Fruit fly (Drosophila melanogaster) whole organism, embryonic: Measurements from ENCODE around the gene CG11596.

Experiments used
- Bgb ChIP-seq: fragments of 200-800 bp; sonication (Bioruptor generic); IDR thresholded peaks from 2 replicates; pipeline ENCODE4 v1.3.6; 2022; ENCODE audit warnings: missing biosample characterization, missing genetic modification characterization; ENCODE audit not compliant: partially characterized antibody
- CG10274 ChIP-seq: fragments of 200-800 bp; sonication (Bioruptor generic); optimal IDR thresholded peaks from 3 replicates; lab custom pipeline; 2017; ENCODE audit warnings: missing biosample characterization, mild to moderate bottlenecking, missing genetic modification characterization
- CG11560 ChIP-seq: fragments of 200-800 bp; sonication (Bioruptor generic); IDR thresholded peaks from 3 replicates; pipeline ENCODE4 v1.3.6; 2022; ENCODE audit warnings: missing biosample characterization, missing genetic modification characterization
- CG12104 ChIP-seq: fragments of 200-800 bp; sonication (Bioruptor generic); optimal IDR thresholded peaks from 3 replicates; lab custom pipeline; 2016; ENCODE audit warnings: missing biosample characterization, missing genetic modification characterization
- CG12299 ChIP-seq: fragments of 200-800 bp; sonication (Bioruptor generic); optimal IDR thresholded peaks from 2 replicates; lab custom pipeline; 2018; ENCODE audit warnings: missing biosample characterization, mild to moderate bottlenecking, missing genetic modification characterization
- CG12769 ChIP-seq: fragments of 200-800 bp; sonication (Bioruptor generic); optimal IDR thresholded peaks from 2 replicates; lab custom pipeline; 2019; ENCODE audit warnings: missing biosample characterization, mild to moderate bottlenecking, missing genetic modification characterization, moderate library complexity
- CG14710 ChIP-seq: fragments of 200-800 bp; sonication (Bioruptor generic); optimal IDR thresholded peaks from 3 replicates; lab custom pipeline; 2019; ENCODE audit warnings: missing biosample characterization, mild to moderate bottlenecking, missing genetic modification characterization, moderate library complexity
- CG14860 ChIP-seq: fragments of 200-800 bp; sonication (Bioruptor generic); IDR thresholded peaks from 3 replicates; pipeline ENCODE4 v1.3.6; 2022; ENCODE audit warnings: missing biosample characterization, missing genetic modification characterization; ENCODE audit not compliant: partially characterized antibody
- CG17829 ChIP-seq: fragments of 200-800 bp; optimal IDR thresholded peaks from 2 replicates; lab custom pipeline; 2019; ENCODE audit warnings: missing biosample characterization, mild to moderate bottlenecking, missing genetic modification characterization, moderate library complexity
- CG1792 ChIP-seq: fragments of 200-800 bp; sonication (Bioruptor generic); optimal IDR thresholded peaks from 2 replicates; lab custom pipeline; 2016; ENCODE audit warnings: missing biosample characterization, missing genetic modification characterization
- CG2202 ChIP-seq: fragments of 200-800 bp; sonication (Bioruptor generic); optimal IDR thresholded peaks from 2 replicates; lab custom pipeline; 2018; ENCODE audit warnings: missing biosample characterization, mild to moderate bottlenecking, missing genetic modification characterization
- CG3163 ChIP-seq: fragments of 200-800 bp; sonication (Bioruptor generic); optimal IDR thresholded peaks from 3 replicates; lab custom pipeline; 2016; ENCODE audit warnings: missing biosample characterization, missing genetic modification characterization
- CG34422 ChIP-seq: fragments of 200-800 bp; sonication (Bioruptor generic); IDR thresholded peaks from 3 replicates; pipeline ENCODE4 v1.3.6; 2022; ENCODE audit warnings: missing biosample characterization, missing genetic modification characterization
- CG3838 ChIP-seq: fragments of 200-800 bp; sonication (Bioruptor generic); optimal IDR thresholded peaks from 3 replicates; lab custom pipeline; 2016; ENCODE audit warnings: missing biosample characterization, missing genetic modification characterization
- CG4707 ChIP-seq: fragments of 200-800 bp; sonication (Bioruptor generic); optimal IDR thresholded peaks from 2 replicates; lab custom pipeline; 2018; ENCODE audit warnings: missing biosample characterization, mild to moderate bottlenecking, missing genetic modification characterization, moderate library complexity
- CG6689 ChIP-seq: fragments of 200-800 bp; sonication (Bioruptor generic); IDR thresholded peaks from 2 replicates; pipeline ENCODE4 v1.3.6; 2022; ENCODE audit warnings: missing biosample characterization, missing genetic modification characterization
- CG8765 ChIP-seq: fragments of 200-800 bp; sonication (Bioruptor generic); IDR thresholded peaks from 2 replicates; pipeline ENCODE4 v1.3.6; 2022; ENCODE audit warnings: missing biosample characterization, missing genetic modification characterization
- CG8924 ChIP-seq: fragments of 200-800 bp; optimal IDR thresholded peaks from 3 replicates; lab custom pipeline; 2019; ENCODE audit warnings: missing biosample characterization, mild to moderate bottlenecking, missing genetic modification characterization, moderate library complexity
- CG9797 ChIP-seq: fragments of 200-800 bp; sonication (Bioruptor generic); optimal IDR thresholded peaks from 3 replicates; lab custom pipeline; 2018; ENCODE audit warnings: missing biosample characterization, mild to moderate bottlenecking, missing genetic modification characterization
- Deaf1 ChIP-seq: fragments of 200-800 bp; optimal IDR thresholded peaks from 3 replicates; lab custom pipeline; 2019; ENCODE audit warnings: missing biosample characterization, mild to moderate bottlenecking, missing genetic modification characterization, moderate library complexity
- Dll ChIP-seq: fragments of 200-800 bp; sonication (Bioruptor generic); IDR thresholded peaks from 4 replicates; pipeline ENCODE4 v1.3.6; 2022; ENCODE audit warnings: missing biosample characterization, missing genetic modification characterization; ENCODE audit not compliant: partially characterized antibody
- Doc2 ChIP-seq: fragments of 200-800 bp; sonication (Bioruptor generic); IDR thresholded peaks from 2 replicates; pipeline ENCODE4 v1.3.6; 2022; ENCODE audit warnings: missing biosample characterization, missing genetic modification characterization
- Fer3 ChIP-seq: fragments of 200-800 bp; sonication (Bioruptor generic); optimal IDR thresholded peaks from 2 replicates; lab custom pipeline; 2018; ENCODE audit warnings: missing biosample characterization, mild to moderate bottlenecking, missing genetic modification characterization, moderate library complexity
- HLH4C ChIP-seq: fragments of 200-800 bp; sonication (Bioruptor generic); IDR thresholded peaks from 3 replicates; pipeline ENCODE4 v1.3.6; 2022; ENCODE audit warnings: missing biosample characterization, missing genetic modification characterization; ENCODE audit not compliant: partially characterized antibody
- HLHmδ ChIP-seq: fragments of 200-800 bp; sonication (Bioruptor generic); optimal IDR thresholded peaks from 2 replicates; lab custom pipeline; 2018; ENCODE audit warnings: missing biosample characterization, mild to moderate bottlenecking, missing genetic modification characterization, moderate library complexity
- Hr78 ChIP-seq, 2 experiments: fragments of 200-800 bp in 1 of 2; fragments of >200 bp in 1 of 2; sonication (Bioruptor generic) in 1 of 2; optimal IDR thresholded peaks; 2 replicates each; lab custom pipeline; 2017 to 2019; ENCODE audit warnings: missing biosample characterization in 2 of 2, missing genetic modification characterization in 2 of 2, mild to moderate bottlenecking in 1 of 2, moderate library complexity in 1 of 2
- Hsf ChIP-seq: fragments of 200-800 bp; sonication (Bioruptor generic); optimal IDR thresholded peaks from 3 replicates; lab custom pipeline; 2016; ENCODE audit warnings: missing biosample characterization, missing genetic modification characterization
- NK7.1 ChIP-seq: fragments of 200-800 bp; sonication (Bioruptor generic); optimal IDR thresholded peaks from 3 replicates; lab custom pipeline; 2016; ENCODE audit warnings: missing biosample characterization, missing genetic modification characterization
- Opbp ChIP-seq: fragments of 200-800 bp; sonication (Bioruptor generic); IDR thresholded peaks from 3 replicates; pipeline ENCODE4 v1.3.6; 2022; ENCODE audit warnings: missing biosample characterization, missing genetic modification characterization; ENCODE audit not compliant: partially characterized antibody
- Sox102F ChIP-seq: fragments of 200-800 bp; sonication (Bioruptor generic); optimal IDR thresholded peaks from 2 replicates; lab custom pipeline; 2018; ENCODE audit warnings: missing biosample characterization, mild to moderate bottlenecking, missing genetic modification characterization, moderate library complexity
- Ssrp ChIP-seq: fragments of 200-800 bp; sonication (Bioruptor generic); optimal IDR thresholded peaks from 2 replicates; lab custom pipeline; 2018; ENCODE audit warnings: missing biosample characterization, mild to moderate bottlenecking, missing genetic modification characterization, moderate library complexity
- ase ChIP-seq: fragments of 200-800 bp; sonication (Bioruptor generic); IDR thresholded peaks from 3 replicates; pipeline ENCODE4 v1.3.6; 2022; ENCODE audit warnings: missing biosample characterization, missing genetic modification characterization
- bab2 ChIP-seq: fragments of 200-800 bp; sonication (Bioruptor generic); optimal IDR thresholded peaks from 2 replicates; lab custom pipeline; 2016; ENCODE audit warnings: missing biosample characterization, missing genetic modification characterization
- dmrt11E ChIP-seq: fragments of 200-800 bp; sonication (Bioruptor generic); optimal IDR thresholded peaks from 3 replicates; lab custom pipeline; 2018; ENCODE audit warnings: missing biosample characterization, mild to moderate bottlenecking, missing genetic modification characterization, moderate library complexity
- en ChIP-seq: fragments of 200-800 bp; sonication (Bioruptor generic); optimal IDR thresholded peaks from 2 replicates; lab custom pipeline; 2016; ENCODE audit warnings: missing biosample characterization, missing genetic modification characterization
- ewg ChIP-seq: fragments of 200-800 bp; sonication (Bioruptor generic); optimal IDR thresholded peaks from 3 replicates; lab custom pipeline; 2017; ENCODE audit warnings: mild to moderate bottlenecking, missing biosample characterization, missing genetic modification reagents, missing genetic modification characterization
- gro ChIP-seq: fragments of 200-800 bp; sonication (Bioruptor generic); optimal IDR thresholded peaks from 2 replicates; lab custom pipeline; 2016; ENCODE audit warnings: missing biosample characterization, missing genetic modification characterization
- h ChIP-seq: fragments of >200 bp; optimal IDR thresholded peaks from 2 replicates; lab custom pipeline; 2017
- hkb ChIP-seq, 2 experiments: fragments of 200-800 bp in 1 of 2; fragments of >200 bp in 1 of 2; sonication (Bioruptor generic) in 1 of 2; IDR thresholded peaks in 1 of 2; optimal IDR thresholded peaks in 1 of 2; 2 replicates each; pipeline versions ENCODE4 v1.3.6 to Lab custom; 2017 to 2022; ENCODE audit warnings: missing biosample characterization in 1 of 2, missing genetic modification characterization in 1 of 2
- knrl ChIP-seq: fragments of 200-800 bp; sonication (Bioruptor generic); IDR thresholded peaks from 3 replicates; pipeline ENCODE4 v1.3.6; 2022; ENCODE audit warnings: missing biosample characterization, missing genetic modification characterization; ENCODE audit not compliant: partially characterized antibody
- lola ChIP-seq, 3 experiments: fragments of >200 bp in 2 of 3; fragments of 200-800 bp in 1 of 3; sonication (Bioruptor generic) in 1 of 3; optimal IDR thresholded peaks; 2 replicates each; lab custom pipeline; 2017 to 2019; ENCODE audit warnings: missing biosample characterization in 3 of 3, missing genetic modification characterization in 3 of 3, mild to moderate bottlenecking in 1 of 3, moderate library complexity in 1 of 3
- mirr ChIP-seq: fragments of 200-800 bp; sonication (Bioruptor generic); optimal IDR thresholded peaks from 3 replicates; lab custom pipeline; 2018; ENCODE audit warnings: missing biosample characterization, mild to moderate bottlenecking, missing genetic modification characterization
- nau ChIP-seq: fragments of 200-800 bp; sonication (Bioruptor generic); optimal IDR thresholded peaks from 3 replicates; lab custom pipeline; 2017; ENCODE audit warnings: missing biosample characterization, mild to moderate bottlenecking, missing genetic modification characterization, missing genetic modification reagents
- nerfin-2 ChIP-seq: fragments of 200-800 bp; sonication (Bioruptor generic); IDR thresholded peaks from 2 replicates; pipeline ENCODE4 v1.3.6; 2022; ENCODE audit warnings: missing biosample characterization, missing genetic modification characterization; ENCODE audit not compliant: partially characterized antibody
- onecut ChIP-seq: fragments of 200-800 bp; sonication (Bioruptor generic); IDR thresholded peaks from 2 replicates; pipeline ENCODE4 v1.3.6; 2022; ENCODE audit warnings: missing biosample characterization, missing genetic modification characterization
- pita ChIP-seq: fragments of 200-800 bp; sonication (Bioruptor generic); optimal IDR thresholded peaks from 2 replicates; lab custom pipeline; 2017; ENCODE audit warnings: missing biosample characterization, mild to moderate bottlenecking, missing genetic modification characterization
- sisA ChIP-seq: fragments of 200-800 bp; sonication (Bioruptor generic); IDR thresholded peaks from 2 replicates; pipeline ENCODE4 v1.3.6; 2022; ENCODE audit warnings: missing biosample characterization, missing genetic modification characterization
- zfh2 ChIP-seq: fragments of 200-800 bp; sonication (Bioruptor generic); optimal IDR thresholded peaks from 2 replicates; lab custom pipeline; 2016; ENCODE audit warnings: missing biosample characterization, missing genetic modification characterization

The CG11596 gene

dm6 chrX:1963591-1964216 is 36.2 kb downstream of the CG11596 start (continued):
- TF ChIP-seq CG4707 (peak; percentile 88), Deaf1 (peak; percentile 96), CG8924 (tag; lab: Kevin White, UChicago) (peak; percentile 93), CG12769 (tag; lab: Kevin White, UChicago) (peak; percentile 97), zfh2 (peak; percentile 88), Opbp (GFP tag; lab: Robert Waterston, UW) (no peak), CG11560 (tag; lab: Robert Waterston, UW) (peak; percentile 82), gro (GFP tag; lab: Kevin White, UChicago) (peak; percentile 83), h (lab: Kevin White, UChicago) (no peak), CG2202 (peak; percentile 42), onecut (GFP tag; lab: Robert Waterston, UW) (peak; percentile 92), HLHmδ (GFP tag; lab: Kevin White, UChicago) (no peak), CG9797 (GFP tag; lab: Kevin White, UChicago) (peak; percentile 2), CG14710 (tag; lab: Kevin White, UChicago) (peak; percentile 74), NK7.1 (peak; percentile 85), Doc2 (peak; percentile 87), bab2 (GFP tag; lab: Kevin White, UChicago) (peak; percentile 93), CG17829 (tag; lab: Kevin White, UChicago) (peak; percentile 88), CG12104 (peak; percentile 86), ase (GFP tag; lab: Robert Waterston, UW) (peak; percentile 97), Hsf (peak; percentile 95), Fer3 (tag; lab: Kevin White, UChicago) (peak; percentile 95), CG34422 (GFP tag; lab: Robert Waterston, UW) (peak; percentile 96), nau (GFP tag; lab: Kevin White, UChicago) (peak; percentile 90), CG10274 (GFP tag; lab: Kevin White, UChicago) (peak; percentile 80), CG14860 (GFP tag; lab: Robert Waterston, UW) (no peak), Dll (no peak), CG8765 (GFP tag; lab: Robert Waterston, UW) (peak; percentile 63), HLH4C (GFP tag; lab: Robert Waterston, UW) (no peak), CG1792 (GFP tag; lab: Kevin White, UChicago) (peak; percentile 90), mirr (GFP tag; lab: Kevin White, UChicago) (peak; percentile 96), Bgb (no peak), sisA (peak; percentile 98), CG3838 (GFP tag; lab: Kevin White, UChicago) (peak; percentile 76), nerfin-2 (no peak), hkb (optimal IDR thresholded peaks at IDR 0.05; lab: Kevin White, UChicago) (no peak), hkb (GFP tag; IDR thresholded peaks at IDR 0.05; lab: Robert Waterston, UW) (peak; percentile 96), CG12299 (tag; lab: Kevin White, UChicago) (peak; percentile 85), CG3163 (peak; percentile 70), lola (GFP tag; optimal IDR thresholded peaks at IDR 0.05; lab: Kevin White, UChicago) (peak in 1 of 3 experiments; percentile 66), Hr78 (GFP tag; optimal IDR thresholded peaks at IDR 0.05; lab: Kevin White, UChicago) (peak in 1 of 2 experiments; percentile 77), en (GFP tag; lab: Kevin White, UChicago) (peak; percentile 85), Sox102F (peak; percentile 97), pita (GFP tag; lab: Kevin White, UChicago) (no peak), ewg (peak; percentile 92), knrl (GFP tag; lab: Robert Waterston, UW) (no peak), Ssrp (tag; lab: Kevin White, UChicago) (peak; percentile 93), CG6689 (GFP tag; lab: Robert Waterston, UW) (peak; percentile 94), dmrt11E (tag; lab: Kevin White, UChicago) (peak; percentile 33)
